Fruit fly (Drosophila melanogaster): Measurements from ENCODE around the gene Tengl2.

Gene Tengl2

dm6 chr2L:2216065-2216464 is 23.1 kb downstream of the Tengl2 start, which contains the start of gene daed:
Gene daed (minus strand): TSS chr2L:2216311.
- TF ChIP-seq h (optimal IDR thresholded peaks at IDR 0.05): no peak
- TF ChIP-seq psq (optimal IDR thresholded peaks at IDR 0.05): no peak
- TF ChIP-seq ttk (optimal IDR thresholded peaks at IDR 0.05): no peak
- TF ChIP-seq Sin3A (optimal IDR thresholded peaks at IDR 0.05): no peak
- TF ChIP-seq Myc (optimal IDR thresholded peaks at IDR 0.05): no peak
- TF ChIP-seq insv (optimal IDR thresholded peaks at IDR 0.05): no peak

dm6 chr2L:2214004-2214403 is 25.2 kb downstream of the Tengl2 start, which contains the start of the genes Uch and CG34174:
Gene Uch (minus strand): TSS chr2L:2214211.
Gene CG34174 (plus strand): TSS chr2L:2214266.
- TF ChIP-seq insv (optimal IDR thresholded peaks at IDR 0.05): no peak
- TF ChIP-seq h (optimal IDR thresholded peaks at IDR 0.05): no peak
- no peak for TF ChIP-seq psq (optimal IDR thresholded peaks at IDR 0.05)
- TF ChIP-seq ttk (optimal IDR thresholded peaks at IDR 0.05): no peak
- no peak for TF ChIP-seq Myc (optimal IDR thresholded peaks at IDR 0.05)
- no peak for TF ChIP-seq Sin3A (optimal IDR thresholded peaks at IDR 0.05)

dm6 chr2L:2212478-2212877 is 26.7 kb downstream of the Tengl2 start, which contains the start of gene CG15385:
Gene CG15385 (minus strand): TSS chr2L:2212571.
- TF ChIP-seq ttk (optimal IDR thresholded peaks at IDR 0.05) (no peak), Sin3A (optimal IDR thresholded peaks at IDR 0.05) (no peak), h (optimal IDR thresholded peaks at IDR 0.05) (no peak), insv (optimal IDR thresholded peaks at IDR 0.05) (no peak), Myc (optimal IDR thresholded peaks at IDR 0.05) (no peak), psq (optimal IDR thresholded peaks at IDR 0.05) (no peak)

dm6 chr2L:2209002-2209401 is 30.2 kb downstream of the Tengl2 start, which contains the start of gene CG33124:
Gene CG33124 (minus strand): TSS chr2L:2209102.
- no peak for TF ChIP-seq Myc (optimal IDR thresholded peaks at IDR 0.05)
- no peak for TF ChIP-seq insv (optimal IDR thresholded peaks at IDR 0.05)
- TF ChIP-seq psq (optimal IDR thresholded peaks at IDR 0.05): no peak
- no peak for TF ChIP-seq Sin3A (optimal IDR thresholded peaks at IDR 0.05)
- no peak for TF ChIP-seq h (optimal IDR thresholded peaks at IDR 0.05)

dm6 chr2L:2206066-2206465 is 33.1 kb downstream of the Tengl2 start, which contains the start of gene CG31668:
Gene CG31668 (minus strand): TSS chr2L:2206166.
- TF ChIP-seq insv (optimal IDR thresholded peaks at IDR 0.05) (no peak), h (optimal IDR thresholded peaks at IDR 0.05) (no peak), Sin3A (optimal IDR thresholded peaks at IDR 0.05) (no peak), Myc (optimal IDR thresholded peaks at IDR 0.05) (no peak), psq (optimal IDR thresholded peaks at IDR 0.05) (no peak), ttk (optimal IDR thresholded peaks at IDR 0.05) (no peak)

dm6 chr2L:2202853-2203717 is 36.1 kb downstream of the Tengl2 start:
- TF ChIP-seq Sin3A (optimal IDR thresholded peaks at IDR 0.05) (no peak), psq (optimal IDR thresholded peaks at IDR 0.05) (no peak), Myc (optimal IDR thresholded peaks at IDR 0.05) (no peak), ttk (optimal IDR thresholded peaks at IDR 0.05) (no peak), h (optimal IDR thresholded peaks at IDR 0.05) (no peak), insv (optimal IDR thresholded peaks at IDR 0.05) (no peak)

- no peak for TF ChIP-seq ttk (optimal IDR thresholded peaks at IDR 0.05)
- no peak for TF ChIP-seq Myc (optimal IDR thresholded peaks at IDR 0.05)
- no peak for TF ChIP-seq Sin3A (optimal IDR thresholded peaks at IDR 0.05)
- no peak for TF ChIP-seq insv (optimal IDR thresholded peaks at IDR 0.05)
- no peak for TF ChIP-seq h (optimal IDR thresholded peaks at IDR 0.05)
- no peak for TF ChIP-seq psq (optimal IDR thresholded peaks at IDR 0.05)
Observed at dm6 chr2L:2202018-2202852, 36.9 kb downstream of the Tengl2 start.

- no peak for TF ChIP-seq psq (optimal IDR thresholded peaks at IDR 0.05)
- no peak for TF ChIP-seq insv (optimal IDR thresholded peaks at IDR 0.05)
- TF ChIP-seq h (optimal IDR thresholded peaks at IDR 0.05): no peak
- TF ChIP-seq Myc (optimal IDR thresholded peaks at IDR 0.05): no peak
- TF ChIP-seq Sin3A (optimal IDR thresholded peaks at IDR 0.05): no peak
- no peak for TF ChIP-seq ttk (optimal IDR thresholded peaks at IDR 0.05)
Observed at dm6 chr2L:2201107-2201561, 38.0 kb downstream of the Tengl2 start.

- no peak for TF ChIP-seq h (optimal IDR thresholded peaks at IDR 0.05)
- no peak for TF ChIP-seq ttk (optimal IDR thresholded peaks at IDR 0.05)
- no peak for TF ChIP-seq psq (optimal IDR thresholded peaks at IDR 0.05)
- TF ChIP-seq Sin3A (optimal IDR thresholded peaks at IDR 0.05): no peak
- no peak for TF ChIP-seq insv (optimal IDR thresholded peaks at IDR 0.05)
- TF ChIP-seq Myc (optimal IDR thresholded peaks at IDR 0.05): no peak
Observed at dm6 chr2L:2200136-2201036, 38.8 kb downstream of the Tengl2 start.

- TF ChIP-seq ttk (optimal IDR thresholded peaks at IDR 0.05): no peak
- no peak for TF ChIP-seq Myc (optimal IDR thresholded peaks at IDR 0.05)
- no peak for TF ChIP-seq insv (optimal IDR thresholded peaks at IDR 0.05)
- no peak for TF ChIP-seq psq (optimal IDR thresholded peaks at IDR 0.05)
- TF ChIP-seq Sin3A (optimal IDR thresholded peaks at IDR 0.05): no peak
- TF ChIP-seq h (optimal IDR thresholded peaks at IDR 0.05): no peak
Observed at dm6 chr2L:2199433-2199796, 39.8 kb downstream of the Tengl2 start.

Data from Kc167 (cell line).